Worm (Caenorhabditis elegans): ENCODE results near the gene ztf-20.
A peak's percentile ranks its signal among the peaks of the same experiment; 100 is the strongest.

The ztf-20 gene

DNA sequence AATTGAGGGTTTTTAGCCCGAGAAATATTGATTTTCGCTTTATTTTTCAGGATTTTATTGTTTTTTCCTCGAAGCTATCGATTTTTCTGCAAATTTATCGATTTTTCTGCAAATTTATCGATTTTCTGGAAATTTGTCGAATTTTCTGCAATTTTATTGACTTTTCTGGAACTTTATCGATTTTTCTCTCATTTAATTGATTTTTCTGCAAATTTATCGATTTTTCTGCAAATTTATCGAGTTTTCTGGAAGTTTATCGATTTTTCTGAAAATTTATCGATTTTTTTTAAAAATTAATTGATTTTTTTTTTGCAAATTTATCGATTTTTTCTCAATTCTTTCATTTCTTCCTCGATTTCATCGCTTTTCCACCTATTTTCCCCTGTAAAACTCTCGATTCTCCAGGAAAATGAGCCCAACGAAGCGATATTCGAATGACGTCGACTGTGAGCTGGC is 33.6 kb upstream of the ztf-20 start, which contains the start of gene gtf-2F2:
Gene gtf-2F2, plus strand, starts transcription at position 406 of the 456 bp plus-strand sequence.
- no peak for TF ChIP-seq nhr-2 (tag; optimal IDR thresholded peaks at IDR 0.05)
- TF ChIP-seq ceh-83 (GFP tag; optimal IDR thresholded peaks at IDR 0.05), result no peak
- no peak for TF ChIP-seq unc-120 (tag; optimal IDR thresholded peaks at IDR 0.05; ENCODE audit: poor library complexity, severe bottlenecking)
- no peak for TF ChIP-seq blmp-1 (tag; optimal IDR thresholded peaks at IDR 0.05)
- TF ChIP-seq mab-5 (tag; optimal IDR thresholded peaks at IDR 0.05), result no peak
- TF ChIP-seq unc-62 (GFP tag; optimal IDR thresholded peaks at IDR 0.05), result no peak
- TF ChIP-seq flh-1 (GFP tag; optimal IDR thresholded peaks at IDR 0.05), result no peak
- no peak for TF ChIP-seq sem-2 (GFP tag; optimal IDR thresholded peaks at IDR 0.05)

DNA sequence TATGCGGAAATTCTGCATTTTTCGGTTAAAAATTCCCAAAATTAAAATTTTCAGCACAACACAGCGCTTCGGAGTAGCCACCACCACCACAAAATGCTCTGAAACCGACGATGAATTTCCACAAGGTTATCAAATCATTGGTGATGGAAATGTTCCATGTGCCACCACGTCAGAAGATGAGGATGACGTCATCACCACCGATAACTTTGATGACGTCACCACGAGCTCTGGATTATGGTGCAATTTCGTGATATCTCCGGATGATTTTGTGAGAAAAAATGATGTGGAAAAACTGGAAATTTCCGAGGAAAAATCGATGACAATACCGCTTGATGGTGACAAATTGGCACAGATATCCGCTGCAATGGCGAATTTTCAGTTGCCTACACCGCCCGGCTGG is 33.0 kb upstream of the ztf-20 start:
- TF ChIP-seq zip-8 (tag; optimal IDR thresholded peaks at IDR 0.05), result peak; percentile 97
- no peak for TF ChIP-seq ceh-83 (GFP tag; optimal IDR thresholded peaks at IDR 0.05)

DNA sequence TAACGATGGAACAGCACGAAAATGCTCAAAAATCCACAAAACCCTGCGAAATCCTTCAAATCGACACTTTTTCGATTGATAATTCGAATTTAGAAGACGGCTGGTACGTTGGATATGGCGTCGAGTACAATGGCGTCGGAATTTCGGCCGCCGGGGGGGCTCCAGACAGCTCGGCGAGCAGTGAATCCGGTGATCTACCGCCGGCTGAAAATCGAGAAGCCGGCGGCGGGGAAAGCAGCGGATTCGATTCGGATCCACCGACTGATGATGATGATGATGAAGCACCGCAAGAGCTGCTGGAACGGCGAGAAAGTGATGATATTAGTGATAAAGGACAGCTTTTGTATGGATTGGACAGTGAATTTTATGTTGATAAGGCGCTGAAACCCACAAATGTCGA is 31.0 kb upstream of the ztf-20 start:
- TF ChIP-seq sem-2 (GFP tag; optimal IDR thresholded peaks at IDR 0.05), result no peak

- TF ChIP-seq ces-1 (GFP tag; optimal IDR thresholded peaks at IDR 0.05) (peak; percentile 28), lin-13 (tag; optimal IDR thresholded peaks at IDR 0.05) (peak; percentile 79), M03D4.4 (tag; optimal IDR thresholded peaks at IDR 0.05) (no peak), mls-2 (tag; optimal IDR thresholded peaks at IDR 0.05) (no peak), sem-2 (GFP tag; optimal IDR thresholded peaks at IDR 0.05) (no peak), snpc-4 (tag; optimal IDR thresholded peaks at IDR 0.05) (no peak), ceh-39 (tag; optimal IDR thresholded peaks at IDR 0.05) (no peak), unc-39 (tag; optimal IDR thresholded peaks at IDR 0.05) (no peak), elt-1 (tag; optimal IDR thresholded peaks at IDR 0.05; ENCODE audit: borderline replicate concordance, insufficient read depth) (no peak), bed-3 (GFP tag; optimal IDR thresholded peaks at IDR 0.05) (no peak), mep-1 (tag; optimal IDR thresholded peaks at IDR 0.05) (peak; percentile 62), elt-3 (tag; optimal IDR thresholded peaks at IDR 0.05) (no peak), unc-120 (tag; optimal IDR thresholded peaks at IDR 0.05; ENCODE audit: poor library complexity, severe bottlenecking) (no peak), pha-4 (tag; optimal IDR thresholded peaks at IDR 0.05) (peak; percentile 53), drap-1 (GFP tag; optimal IDR thresholded peaks at IDR 0.05) (peak; percentile 74), ceh-43 (GFP tag; optimal IDR thresholded peaks at IDR 0.05) (no peak), hlh-1 (tag; optimal IDR thresholded peaks at IDR 0.05) (no peak), flh-1 (GFP tag; optimal IDR thresholded peaks at IDR 0.05) (no peak), ztf-11 (tag; optimal IDR thresholded peaks at IDR 0.05) (no peak), unc-62 (GFP tag; optimal IDR thresholded peaks at IDR 0.05) (no peak), sptf-1 (tag; optimal IDR thresholded peaks at IDR 0.05) (no peak), nhr-2 (tag; optimal IDR thresholded peaks at IDR 0.05) (no peak), tbx-8 (GFP tag; optimal IDR thresholded peaks at IDR 0.05) (no peak), cnd-1 (tag; optimal IDR thresholded peaks at IDR 0.05) (no peak), lsy-2 (tag; optimal IDR thresholded peaks at IDR 0.05) (peak; percentile 24), zip-8 (tag; optimal IDR thresholded peaks at IDR 0.05) (no peak), nhr-76 (tag; optimal IDR thresholded peaks at IDR 0.05) (no peak), ceh-83 (GFP tag; optimal IDR thresholded peaks at IDR 0.05) (no peak)
These were observed 30.4 kb upstream of the ztf-20 start, which contains the start of the genes reps-1 and Y39B6A.37 for ce11 chrV:18990238-18990901. TSS of gene reps-1 (minus strand) at chrV:18990500. TSS of gene Y39B6A.37 (plus strand) at chrV:18990851.

- no peak for TF ChIP-seq elt-3 (tag; optimal IDR thresholded peaks at IDR 0.05)
- no peak for TF ChIP-seq unc-39 (tag; optimal IDR thresholded peaks at IDR 0.05)
- no peak for TF ChIP-seq ceh-83 (GFP tag; optimal IDR thresholded peaks at IDR 0.05)
- TF ChIP-seq ztf-11 (tag; optimal IDR thresholded peaks at IDR 0.05), result no peak
- no peak for TF ChIP-seq ham-2 (GFP tag; optimal IDR thresholded peaks at IDR 0.05)
- no peak for TF ChIP-seq tbx-8 (GFP tag; optimal IDR thresholded peaks at IDR 0.05)
- TF ChIP-seq sem-2 (GFP tag; optimal IDR thresholded peaks at IDR 0.05), result no peak
- no peak for TF ChIP-seq sptf-1 (tag; optimal IDR thresholded peaks at IDR 0.05)
- no peak for TF ChIP-seq snpc-4 (tag; optimal IDR thresholded peaks at IDR 0.05)
- no peak for TF ChIP-seq bed-3 (GFP tag; optimal IDR thresholded peaks at IDR 0.05)
- no peak for TF ChIP-seq nhr-76 (tag; optimal IDR thresholded peaks at IDR 0.05)
- TF ChIP-seq zip-8 (tag; optimal IDR thresholded peaks at IDR 0.05), result no peak
- no peak for TF ChIP-seq ceh-39 (tag; optimal IDR thresholded peaks at IDR 0.05)
- no peak for TF ChIP-seq lin-32 (GFP tag; optimal IDR thresholded peaks at IDR 0.05)
- TF ChIP-seq mls-2 (tag; optimal IDR thresholded peaks at IDR 0.05), result no peak
- no peak for TF ChIP-seq pha-4 (tag; optimal IDR thresholded peaks at IDR 0.05)
- TF ChIP-seq mab-5 (tag; optimal IDR thresholded peaks at IDR 0.05), result no peak
- TF ChIP-seq cnd-1 (tag; optimal IDR thresholded peaks at IDR 0.05), result no peak
- TF ChIP-seq elt-1 (tag; optimal IDR thresholded peaks at IDR 0.05; ENCODE audit: borderline replicate concordance, insufficient read depth), result no peak
These were observed 26.1 kb upstream of the ztf-20 start for ce11 chrV:18986103-18986502.
